Worm (Caenorhabditis elegans): ENCODE results near the gene cut-4.

ce11 chrII:10396578-10396977 lies 39.4 kb upstream of the cut-4 start, which contains the start of gene T09F3.5:
- TF ChIP-seq sox-4 (tag; optimal IDR thresholded peaks at IDR 0.05) (no peak), dmd-4 (tag; optimal IDR thresholded peaks at IDR 0.05; ENCODE audit: borderline replicate concordance) (no peak), tbx-7 (tag; optimal IDR thresholded peaks at IDR 0.05) (no peak), tbx-2 (tag; optimal IDR thresholded peaks at IDR 0.05) (no peak), ama-1 (optimal IDR thresholded peaks at IDR 0.05) (no peak), dve-1 (tag; optimal IDR thresholded peaks at IDR 0.05) (no peak), ztf-16 (tag; optimal IDR thresholded peaks at IDR 0.05) (no peak), F13H6.1 (tag; optimal IDR thresholded peaks at IDR 0.05) (no peak), unc-3 (GFP tag; conservative IDR thresholded peaks at IDR 0.05) (no peak), unc-3 (tag; optimal IDR thresholded peaks at IDR 0.05) (no peak), ceh-30 (tag; optimal IDR thresholded peaks at IDR 0.05) (no peak), ceh-9 (tag; optimal IDR thresholded peaks at IDR 0.05) (no peak)

Measured in whole organism, late embryonic.